Worm (Caenorhabditis elegans) whole organism, L1 larva: ENCODE measurements around the gene EGAP9.3.

Source experiments
- C34B4.2 ChIP-seq: sonication (generic microtip); optimal IDR thresholded peaks from 2 replicates; lab custom pipeline; 2017; ENCODE audit warnings: mild to moderate bottlenecking, missing genetic modification characterization, missing compliant biosample characterization
- F16B12.6 ChIP-seq: fragments of 150-350 bp; optimal IDR thresholded peaks from 2 replicates; lab custom pipeline; 2014; ENCODE audit warnings: missing biosample characterization, missing genetic modification characterization
- Y116A8C.19 ChIP-seq: sonication (generic microtip); optimal IDR thresholded peaks from 2 replicates; lab custom pipeline; 2016; ENCODE audit warnings: missing compliant biosample characterization, missing genetic modification characterization, borderline replicate concordance
- blmp-1 ChIP-seq: fragments of 150-350 bp; optimal IDR thresholded peaks from 2 replicates; lab custom pipeline; 2014; ENCODE audit warnings: missing biosample characterization, missing genetic modification characterization
- ceh-82 ChIP-seq, 3 experiments: fragments of 150-350 bp in 1 of 3; sonication (generic microtip) in 2 of 3; optimal IDR thresholded peaks; 2 replicates each; lab custom pipeline; 2014 to 2017; ENCODE audit warnings: missing biosample characterization in 3 of 3, missing genetic modification characterization in 3 of 3
- ceh-90 ChIP-seq: sonication (generic microtip); optimal IDR thresholded peaks from 2 replicates; lab custom pipeline; 2016; ENCODE audit warnings: missing genetic modification characterization, missing compliant biosample characterization
- ces-1 ChIP-seq: fragments of 150-350 bp; optimal IDR thresholded peaks from 2 replicates; lab custom pipeline; 2014; ENCODE audit warnings: missing biosample characterization, missing genetic modification reagents, missing genetic modification characterization
- dpl-1 ChIP-seq, 3 experiments: fragments of 150-350 bp in 2 of 3; sonication (generic microtip) in 1 of 3; optimal IDR thresholded peaks; 2 replicates each; lab custom pipeline; 2014 to 2017; ENCODE audit warnings: missing biosample characterization in 3 of 3, missing genetic modification characterization in 3 of 3, missing genetic modification reagents in 3 of 3
- efl-1 ChIP-seq, 4 experiments: fragments of 150-350 bp; optimal IDR thresholded peaks in 3 of 4; peaks in 1 of 4; 1 replicate in 1 of 4; 2 replicates in 3 of 4; lab custom pipeline; 2014; ENCODE audit warnings: missing biosample characterization in 2 of 4, missing genetic modification characterization in 2 of 4, missing genetic modification reagents in 2 of 4
- efl-3 ChIP-seq: fragments of 200-800 bp; sonication (Bioruptor generic); optimal IDR thresholded peaks from 2 replicates; lab custom pipeline; 2018; ENCODE audit warnings: mild to moderate bottlenecking, missing genetic modification characterization, missing compliant biosample characterization
- egl-13 ChIP-seq: sonication (generic microtip); optimal IDR thresholded peaks from 2 replicates; lab custom pipeline; 2016; ENCODE audit warnings: missing genotype, missing genetic modification reagents, missing genetic modification characterization, missing compliant biosample characterization
- elt-2 ChIP-seq: sonication (generic microtip); optimal IDR thresholded peaks from 2 replicates; lab custom pipeline; 2016; ENCODE audit warnings: missing genetic modification characterization, mild to moderate bottlenecking, inconsistent platforms, missing compliant biosample characterization, missing genetic modification reagents
- elt-3 ChIP-seq, 6 experiments: fragments of 150-350 bp in 1 of 6; sonication (generic microtip); optimal IDR thresholded peaks; 2 replicates each; lab custom pipeline; 2017 to 2018; ENCODE audit warnings: missing biosample characterization in 6 of 6, missing genetic modification characterization in 6 of 6, inconsistent platforms in 1 of 6
- fkh-4 ChIP-seq: sonication (generic microtip); optimal IDR thresholded peaks from 2 replicates; lab custom pipeline; 2016; ENCODE audit warnings: missing compliant biosample characterization, missing genetic modification characterization, borderline replicate concordance
- fkh-8 ChIP-seq: sonication (generic microtip); optimal IDR thresholded peaks from 2 replicates; lab custom pipeline; 2016; ENCODE audit warnings: mild to moderate bottlenecking, missing genetic modification characterization, missing compliant biosample characterization
- fos-1 ChIP-seq: fragments of 150-350 bp; optimal IDR thresholded peaks from 2 replicates; lab custom pipeline; 2014; ENCODE audit warnings: missing biosample characterization, missing genetic modification characterization
- hlh-4 ChIP-seq: sonication (generic microtip); optimal IDR thresholded peaks from 2 replicates; lab custom pipeline; 2016; ENCODE audit warnings: mild to moderate bottlenecking, missing genetic modification characterization, missing compliant biosample characterization
- hpl-2 ChIP-seq: fragments of 150-350 bp; optimal IDR thresholded peaks from 2 replicates; lab custom pipeline; 2014; ENCODE audit warnings: missing biosample characterization, missing genetic modification reagents, missing genetic modification characterization
- jun-1 ChIP-seq: fragments of 150-350 bp; optimal IDR thresholded peaks from 2 replicates; lab custom pipeline; 2014; ENCODE audit warnings: missing biosample characterization, missing genetic modification reagents, missing genetic modification characterization
- lin-13 ChIP-seq: fragments of 150-350 bp; optimal IDR thresholded peaks from 2 replicates; lab custom pipeline; 2014; ENCODE audit warnings: missing biosample characterization, missing genetic modification reagents, missing genetic modification characterization
- lin-14 ChIP-seq: fragments of 200-800 bp; sonication (Bioruptor generic); optimal IDR thresholded peaks from 2 replicates; lab custom pipeline; 2018; ENCODE audit warnings: mild to moderate bottlenecking, missing genetic modification characterization, moderate library complexity, missing compliant biosample characterization
- lin-15B ChIP-seq: fragments of 150-350 bp; sonication (generic microtip); optimal IDR thresholded peaks from 3 replicates; lab custom pipeline; 2014; ENCODE audit warnings: missing biosample characterization, missing genetic modification characterization
- lin-35 ChIP-seq, 2 experiments: fragments of 150-350 bp; optimal IDR thresholded peaks; 2 replicates each; lab custom pipeline; 2014; ENCODE audit warnings: missing biosample characterization in 2 of 2, missing genetic modification characterization in 2 of 2, missing genetic modification reagents in 2 of 2
- lin-39 ChIP-seq: fragments of 150-350 bp; optimal IDR thresholded peaks from 2 replicates; lab custom pipeline; 2014; ENCODE audit warnings: missing biosample characterization, missing genetic modification reagents, missing genetic modification characterization
- lir-3 ChIP-seq: sonication (generic microtip); optimal IDR thresholded peaks from 2 replicates; lab custom pipeline; 2016; ENCODE audit warnings: mild to moderate bottlenecking, missing genetic modification characterization, moderate library complexity, missing compliant biosample characterization; ENCODE audit not compliant: poor library complexity
- lsy-2 ChIP-seq, 2 experiments: fragments of 150-350 bp; optimal IDR thresholded peaks; 2 replicates each; lab custom pipeline; 2014; ENCODE audit warnings: missing biosample characterization in 2 of 2, missing genetic modification characterization in 2 of 2
- mab-9 ChIP-seq: fragments of 200-800 bp; sonication (Bioruptor generic); IDR thresholded peaks from 2 replicates; pipeline ENCODE4 v1.3.6; 2022; ENCODE audit warnings: missing genetic modification reagents, missing genetic modification characterization, missing compliant biosample characterization
- mef-2 ChIP-seq: fragments of 150-350 bp; optimal IDR thresholded peaks from 2 replicates; lab custom pipeline; 2014; ENCODE audit warnings: missing biosample characterization, missing genetic modification characterization
- nhr-19 ChIP-seq: fragments of 200-800 bp; sonication (Bioruptor generic); conservative IDR thresholded peaks from 2 replicates; pipeline ENCODE4 v1.3.6; 2022; ENCODE audit warnings: missing genetic modification characterization, missing compliant biosample characterization
- nhr-47 ChIP-seq: sonication (generic microtip); optimal IDR thresholded peaks from 2 replicates; lab custom pipeline; 2016; ENCODE audit warnings: mild to moderate bottlenecking, missing genetic modification characterization, moderate library complexity, missing compliant biosample characterization
- nhr-77 ChIP-seq: fragments of 150-350 bp; optimal IDR thresholded peaks from 2 replicates; lab custom pipeline; 2014; ENCODE audit warnings: missing biosample characterization, missing genetic modification characterization
- pqm-1 ChIP-seq: sonication (generic microtip); optimal IDR thresholded peaks from 3 replicates; lab custom pipeline; 2017; ENCODE audit warnings: missing biosample characterization, missing genetic modification characterization
- sup-37 ChIP-seq: fragments of 200-800 bp; sonication (Bioruptor generic); optimal IDR thresholded peaks from 2 replicates; lab custom pipeline; 2018; ENCODE audit warnings: mild to moderate bottlenecking, missing genetic modification characterization, missing compliant biosample characterization
- tbx-2 ChIP-seq: sonication (generic microtip); optimal IDR thresholded peaks from 2 replicates; lab custom pipeline; 2016; ENCODE audit warnings: missing genetic modification characterization, missing compliant biosample characterization
- tlp-1 ChIP-seq: fragments of 150-350 bp; optimal IDR thresholded peaks from 2 replicates; lab custom pipeline; 2014; ENCODE audit warnings: missing biosample characterization, missing genetic modification characterization
- unc-86 ChIP-seq: sonication (generic microtip); optimal IDR thresholded peaks from 2 replicates; lab custom pipeline; 2016; ENCODE audit warnings: missing genetic modification characterization, missing compliant biosample characterization
- unc-98 ChIP-seq: fragments of 200-800 bp; sonication (Bioruptor generic); IDR thresholded peaks from 2 replicates; pipeline ENCODE4 v1.3.6; 2022; ENCODE audit warnings: missing genetic modification characterization, missing compliant biosample characterization
- vab-15 ChIP-seq: sonication (generic microtip); optimal IDR thresholded peaks from 2 replicates; lab custom pipeline; 2017; ENCODE audit warnings: missing genotype, mild to moderate bottlenecking, missing genetic modification characterization, missing compliant biosample characterization
- zip-4 ChIP-seq: fragments of 200-800 bp; sonication (Bioruptor generic); optimal IDR thresholded peaks from 2 replicates; lab custom pipeline; 2018; ENCODE audit warnings: mild to moderate bottlenecking, missing genetic modification characterization, moderate library complexity, missing compliant biosample characterization
- ztf-11 ChIP-seq, 2 experiments: sonication (generic microtip); optimal IDR thresholded peaks; 2 replicates each; lab custom pipeline; 2016 to 2017; ENCODE audit warnings: missing genetic modification characterization in 2 of 2, missing biosample characterization in 1 of 2, missing compliant biosample characterization in 1 of 2
- ztf-4 ChIP-seq: fragments of 150-350 bp; optimal IDR thresholded peaks from 2 replicates; lab custom pipeline; 2014; ENCODE audit warnings: missing biosample characterization, missing genetic modification characterization

EGAP9.3 gene

ce11 chrV:6614152-6614734 is 34.3 kb upstream of the EGAP9.3 start, which contains the start of gene cpr-4 (continued):
- TF ChIP-seq ztf-4 (tag; lab: Kevin White, UChicago) (no peak), blmp-1 (tag; lab: Kevin White, UChicago) (no peak), elt-3 (tag; optimal IDR thresholded peaks at IDR 0.05; lab: Kevin White, UChicago) (no peak), dpl-1 (GFP tag; optimal IDR thresholded peaks at IDR 0.05; lab: Kevin White, UChicago) (no peak), fkh-4 (tag; lab: Kevin White, UChicago) (no peak), nhr-19 (no peak), mef-2 (tag; lab: Kevin White, UChicago) (no peak), mab-9 (GFP tag; lab: Robert Waterston, UW) (no peak), tlp-1 (tag; lab: Kevin White, UChicago) (peak; percentile 34), ces-1 (GFP tag; lab: Kevin White, UChicago) (no peak), unc-98 (GFP tag; lab: Robert Waterston, UW) (no peak), elt-2 (tag; lab: Kevin White, UChicago) (peak; percentile 100), F16B12.6 (tag; lab: Kevin White, UChicago) (no peak), C34B4.2 (no peak), egl-13 (peak; percentile 28), unc-86 (tag; lab: Kevin White, UChicago) (no peak), efl-3 (GFP tag; lab: Kevin White, UChicago) (no peak), hlh-4 (tag; lab: Kevin White, UChicago) (no peak), zip-4 (GFP tag; lab: Kevin White, UChicago) (no peak), pqm-1 (tag; lab: Kevin White, UChicago) (peak; percentile 94), jun-1 (tag; lab: Kevin White, UChicago) (peak; percentile 46), lsy-2 (tag; optimal IDR thresholded peaks at IDR 0.05; lab: Kevin White, UChicago) (peak in 1 of 2 experiments; percentile 5), lin-13 (GFP tag; lab: Kevin White, UChicago) (no peak)

ce11 chrV:6611504-6611903 is 31.6 kb upstream of the EGAP9.3 start:
- no peak for TF ChIP-seq tbx-2 (tag; lab: Kevin White, UChicago)
- no peak for TF ChIP-seq lin-14 (GFP tag; lab: Kevin White, UChicago)
- TF ChIP-seq ceh-90 (tag; lab: Kevin White, UChicago): no peak
- TF ChIP-seq dpl-1 (GFP tag; optimal IDR thresholded peaks at IDR 0.05; lab: Kevin White, UChicago): peak in 2 of 3 experiments; percentile 29 to 54
- TF ChIP-seq sup-37 (GFP tag; lab: Kevin White, UChicago): no peak
- TF ChIP-seq zip-4 (GFP tag; lab: Kevin White, UChicago): no peak
- TF ChIP-seq ztf-4 (tag; lab: Kevin White, UChicago): no peak
- no peak for TF ChIP-seq nhr-77 (tag; lab: Kevin White, UChicago)
- no peak for TF ChIP-seq nhr-47 (tag; lab: Kevin White, UChicago)
- no peak for TF ChIP-seq nhr-19
- no peak for TF ChIP-seq vab-15
- no peak for TF ChIP-seq fkh-8 (tag; lab: Kevin White, UChicago)
- no peak for TF ChIP-seq Y116A8C.19 (tag; lab: Kevin White, UChicago)
- TF ChIP-seq lin-15B (tag; lab: Kevin White, UChicago): no peak
- peak; percentile 29 to 48 for TF ChIP-seq efl-1 (optimal IDR thresholded peaks at IDR 0.05; lab: Kevin White, UChicago)
- peak in 1 of 2 experiments; percentile 43 for TF ChIP-seq efl-1 (GFP tag; optimal IDR thresholded peaks at IDR 0.05 in 1 of 2; lab: Kevin White, UChicago)
- no peak for TF ChIP-seq lin-39 (tag; lab: Kevin White, UChicago)
- no peak for TF ChIP-seq hpl-2 (GFP tag; lab: Kevin White, UChicago)
- TF ChIP-seq fos-1 (tag; lab: Kevin White, UChicago): no peak
- TF ChIP-seq lsy-2 (tag; optimal IDR thresholded peaks at IDR 0.05; lab: Kevin White, UChicago): peak; percentile 43 to 94
- no peak for TF ChIP-seq mef-2 (tag; lab: Kevin White, UChicago)
- peak; percentile 34 for TF ChIP-seq blmp-1 (tag; lab: Kevin White, UChicago)
- peak; percentile 70 for TF ChIP-seq F16B12.6 (tag; lab: Kevin White, UChicago)
- peak in 1 of 3 experiments; percentile 5 for TF ChIP-seq ceh-82 (tag; optimal IDR thresholded peaks at IDR 0.05; lab: Kevin White, UChicago)
- TF ChIP-seq lir-3 (tag; lab: Kevin White, UChicago): no peak
- TF ChIP-seq tlp-1 (tag; lab: Kevin White, UChicago): no peak
- TF ChIP-seq ztf-11 (tag; optimal IDR thresholded peaks at IDR 0.05; lab: Kevin White, UChicago): no peak
- TF ChIP-seq efl-3 (GFP tag; lab: Kevin White, UChicago): no peak
- TF ChIP-seq lin-13 (GFP tag; lab: Kevin White, UChicago): no peak
- TF ChIP-seq lin-35 (GFP tag; optimal IDR thresholded peaks at IDR 0.05; lab: Kevin White, UChicago): peak; percentile 10 to 45
- no peak for TF ChIP-seq unc-98 (GFP tag; lab: Robert Waterston, UW)
- no peak for TF ChIP-seq egl-13
- TF ChIP-seq, all 84 proteins: peak for 7
